Fruit fly (Drosophila melanogaster) whole organism, wandering third instar larva: ENCODE results near the gene CG6094.

ENCODE experiments used
- Abd-B ChIP-seq: fragments of >200 bp; optimal IDR thresholded peaks from 2 replicates; lab custom pipeline; 2017; ENCODE audit warnings: missing biosample characterization, missing genetic modification characterization
- CG9705 ChIP-seq: fragments of 200-800 bp; sonication (Bioruptor generic); optimal IDR thresholded peaks from 2 replicates; lab custom pipeline; 2018; ENCODE audit warnings: missing biosample characterization, mild to moderate bottlenecking, missing genetic modification characterization
- Dfd ChIP-seq: fragments of >200 bp; optimal IDR thresholded peaks from 2 replicates; lab custom pipeline; 2017; ENCODE audit warnings: missing biosample characterization, missing genetic modification characterization
- Hr83 ChIP-seq: fragments of 200-300 bp; sonication (Bioruptor generic); optimal IDR thresholded peaks from 2 replicates; lab custom pipeline; 2016; ENCODE audit warnings: missing biosample characterization, mild to moderate bottlenecking, missing genetic modification characterization, moderate library complexity; ENCODE audit not compliant: poor library complexity, severe bottlenecking
- Myc ChIP-seq: fragments of >200 bp; optimal IDR thresholded peaks from 2 replicates; lab custom pipeline; 2017
- Rel ChIP-seq, 2 experiments: fragments of 200-800 bp; sonication (Bioruptor generic) in 1 of 2; optimal IDR thresholded peaks; 2 replicates in 1 of 2; 3 replicates in 1 of 2; lab custom pipeline; 2016 to 2019; ENCODE audit warnings: mild to moderate bottlenecking in 2 of 2, missing biosample characterization in 2 of 2, missing genetic modification characterization in 2 of 2, moderate library complexity in 1 of 2
- br ChIP-seq: fragments of 200-800 bp; sonication (Bioruptor generic); optimal IDR thresholded peaks from 2 replicates; lab custom pipeline; 2016; ENCODE audit warnings: missing biosample characterization, missing genetic modification characterization
- ey ChIP-seq: fragments of 200-800 bp; sonication (Bioruptor generic); optimal IDR thresholded peaks from 2 replicates; lab custom pipeline; 2016; ENCODE audit warnings: missing biosample characterization, missing genetic modification characterization
- jim ChIP-seq: fragments of 175-275, 200-325 bp; sonication (Bioruptor generic); optimal IDR thresholded peaks from 2 replicates; lab custom pipeline; 2016; ENCODE audit warnings: missing biosample characterization, mild to moderate bottlenecking, missing genetic modification characterization
- psq ChIP-seq: fragments of 200-800 bp; sonication (Bioruptor generic); optimal IDR thresholded peaks from 3 replicates; lab custom pipeline; 2017; ENCODE audit warnings: missing biosample characterization, mild to moderate bottlenecking, missing genetic modification characterization, moderate library complexity

dm6 chr2L:10555269-10555668 lies 48.4 kb downstream of the CG6094 start:
- TF ChIP-seq Abd-B (no peak), Myc (lab: Kevin White, UChicago) (no peak), jim (no peak), ey (GFP tag; lab: Kevin White, UChicago) (no peak), CG9705 (GFP tag; lab: Kevin White, UChicago) (no peak), Rel (GFP tag; optimal IDR thresholded peaks at IDR 0.05; lab: Kevin White, UChicago) (no peak), Rel (tag; optimal IDR thresholded peaks at IDR 0.05; lab: Kevin White, UChicago) (no peak), br (GFP tag; lab: Kevin White, UChicago) (no peak), psq (no peak), Dfd (no peak), Hr83 (GFP tag; lab: Kevin White, UChicago) (no peak)
